ENCODE assay signal across 1 fruit fly cellular context in the genomic region with DNA sequence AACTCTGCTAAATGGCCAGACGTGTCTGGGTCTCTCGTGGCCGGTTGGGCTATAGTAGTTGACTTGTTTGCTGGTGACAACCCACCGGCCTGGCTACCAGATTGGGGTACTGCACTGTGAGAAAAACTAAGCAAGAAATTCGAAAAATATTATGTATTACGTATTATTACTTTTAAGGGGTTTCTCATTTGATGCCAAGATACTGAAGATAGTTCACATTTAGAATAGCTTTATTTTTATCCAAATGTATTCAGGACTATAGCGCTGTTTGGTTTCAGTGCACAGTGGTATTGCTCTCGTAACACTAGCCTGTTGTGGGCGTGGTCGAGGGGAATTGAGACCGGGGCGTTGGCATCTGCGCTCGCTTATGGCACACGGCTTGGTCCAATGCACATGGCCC.
TF ChIP-seq lines count a peak whose summit lies in the region.

No protein-coding gene starts in this region.

TF ChIP-seq in whole organism, embryonic, 481 proteins besides CTCF, POLR2A, EP300 and RAD21 (continued from another document):
- TF ChIP-seq MTF-1 (GFP tag; optimal IDR thresholded peaks at IDR 0.05; lab: Kevin White, UChicago; ENCODE audit: borderline replicate concordance) (peak; percentile 4), CG3847 (GFP tag; IDR thresholded peaks at IDR 0.05; lab: Robert Waterston, UW) (no peak; the same call in 1 of the 2 replicates), emc (GFP tag; optimal IDR thresholded peaks at IDR 0.05; lab: Kevin White, UChicago) (no peak), jing (GFP tag; optimal IDR thresholded peaks at IDR 0.05; lab: Kevin White, UChicago) (peak; percentile 51), ato (GFP tag; IDR thresholded peaks at IDR 0.05; lab: Robert Waterston, UW; ENCODE audit: partially characterized antibody) (no peak), CG7556 (GFP tag; optimal IDR thresholded peaks at IDR 0.05; lab: Kevin White, UChicago) (peak; percentile 52), PHDP (tag; optimal IDR thresholded peaks at IDR 0.05; lab: Kevin White, UChicago) (peak; percentile 73), scrt (GFP tag; optimal IDR thresholded peaks at IDR 0.05; lab: Kevin White, UChicago) (peak; percentile 52), HHEX (GFP tag; optimal IDR thresholded peaks at IDR 0.05; lab: Kevin White, UChicago) (peak; percentile 71), rib (GFP tag; IDR thresholded peaks at IDR 0.05; lab: Robert Waterston, UW) (no peak), caup (GFP tag; optimal IDR thresholded peaks at IDR 0.05; lab: Kevin White, UChicago; ENCODE audit: severe bottlenecking) (peak; percentile 67), NfI (GFP tag; optimal IDR thresholded peaks at IDR 0.05; lab: Kevin White, UChicago) (peak; percentile 44), sens (GFP tag; lab: Kevin White, UChicago) (peak; percentile 93), CG42726 (GFP tag; IDR thresholded peaks at IDR 0.05; lab: Robert Waterston, UW; ENCODE audit: partially characterized antibody) (no peak), hth (optimal IDR thresholded peaks at IDR 0.05; lab: Kevin White, UChicago) (no peak), Aef1 (GFP tag; IDR thresholded peaks at IDR 0.05; lab: Robert Waterston, UW) (peak; percentile 62), CG4360 (GFP tag; IDR thresholded peaks at IDR 0.05; lab: Robert Waterston, UW) (no peak; the same call in 1 of the 2 replicates), Pdp1 (GFP tag; optimal IDR thresholded peaks at IDR 0.05; lab: Kevin White, UChicago) (peak; percentile 60 to 63), otp (GFP tag; IDR thresholded peaks at IDR 0.05; lab: Robert Waterston, UW) (peak; percentile 51; the same call in 2 of the 3 replicates), CG9437 (GFP tag; optimal IDR thresholded peaks at IDR 0.05; lab: Kevin White, UChicago) (peak; percentile 17), Taf1 (GFP tag; IDR thresholded peaks at IDR 0.05; lab: Robert Waterston, UW) (0 out of 2 replicates have a peak, but pooled peaks have one; percentile 28), eyg (GFP tag; optimal IDR thresholded peaks at IDR 0.05; lab: Kevin White, UChicago) (no peak), gro (GFP tag; optimal IDR thresholded peaks at IDR 0.05; lab: Kevin White, UChicago) (peak; percentile 36), row (GFP tag; IDR thresholded peaks at IDR 0.05; lab: Robert Waterston, UW) (peak; percentile 60), CG15073 (GFP tag; optimal IDR thresholded peaks at IDR 0.05; lab: Kevin White, UChicago) (no peak), CG2129 (GFP tag; IDR thresholded peaks at IDR 0.05; lab: Robert Waterston, UW; ENCODE audit: partially characterized antibody) (no peak), dmrt11E (tag; optimal IDR thresholded peaks at IDR 0.05; lab: Kevin White, UChicago) (peak; percentile 19)
TF ChIP-seq in whole organism, embryonic: peak in this region for 278.
